Worm (Caenorhabditis elegans): ENCODE measurements around the gene Y54F10BM.3.

ce11 chrIII:2280569-2280968, 1.3 kb upstream of the Y54F10BM.3 start, which contains the start of gene Y54F10BM.22:
- TF ChIP-seq nhr-129 (tag; optimal IDR thresholded peaks at IDR 0.05) (no peak), unc-62 (GFP tag; optimal IDR thresholded peaks at IDR 0.05) (no peak), mdl-1 (tag; optimal IDR thresholded peaks at IDR 0.05) (no peak), Y55F3AM.14 (GFP tag; optimal IDR thresholded peaks at IDR 0.05) (no peak), lin-11 (tag; optimal IDR thresholded peaks at IDR 0.05) (no peak), crh-2 (tag; optimal IDR thresholded peaks at IDR 0.05) (no peak), ztf-4 (tag; optimal IDR thresholded peaks at IDR 0.05) (no peak), elt-3 (tag; optimal IDR thresholded peaks at IDR 0.05) (no peak), ama-1 (optimal IDR thresholded peaks at IDR 0.05) (no peak), sma-9 (GFP tag; optimal IDR thresholded peaks at IDR 0.05) (no peak), sma-9 (tag; optimal IDR thresholded peaks at IDR 0.05) (no peak), nhr-6 (tag; optimal IDR thresholded peaks at IDR 0.05) (no peak)

Measured in whole organism, L2 larva.